Worm (Caenorhabditis elegans) whole organism, young adult: Measurements from ENCODE around the gene str-47.

ENCODE experiments used
- B0336.3 ChIP-seq: fragments of 200-800 bp; sonication (Bioruptor generic); IDR thresholded peaks from 2 replicates; pipeline ENCODE4 v1.3.6; 2022; ENCODE audit warnings: missing genetic modification characterization, missing compliant biosample characterization
- F10E7.11 ChIP-seq: sonication (generic microtip); optimal IDR thresholded peaks from 2 replicates; lab custom pipeline; 2017; ENCODE audit warnings: mild to moderate bottlenecking, missing genetic modification characterization, moderate library complexity, missing compliant biosample characterization
- F22D6.2 ChIP-seq: sonication (generic microtip); optimal IDR thresholded peaks from 2 replicates; lab custom pipeline; 2016; ENCODE audit warnings: mild to moderate bottlenecking, missing genetic modification characterization, missing compliant biosample characterization
- F39B2.1 ChIP-seq: fragments of 200-800 bp; sonication (Bioruptor generic); IDR thresholded peaks from 2 replicates; pipeline ENCODE4 v1.3.6; 2022; ENCODE audit warnings: missing genetic modification reagents, missing genetic modification characterization, missing compliant biosample characterization
- K12H6.12 ChIP-seq: fragments of 200-800 bp; sonication (Bioruptor generic); optimal IDR thresholded peaks from 2 replicates; lab custom pipeline; 2018; ENCODE audit warnings: mild to moderate bottlenecking, missing genetic modification characterization, missing compliant biosample characterization
- Y53F4B.3 ChIP-seq: fragments of 200-800 bp; sonication (Bioruptor generic); IDR thresholded peaks from 2 replicates; pipeline ENCODE4 v1.3.6; 2022; ENCODE audit warnings: missing genetic modification reagents, missing genetic modification characterization, missing compliant biosample characterization
- Y67H2A.10 ChIP-seq: fragments of 200-800 bp; sonication (Bioruptor generic); conservative IDR thresholded peaks from 2 replicates; pipeline ENCODE4 v1.3.6; 2022; ENCODE audit warnings: missing genetic modification reagents, missing genetic modification characterization, missing compliant biosample characterization
- Y95B8A.8 ChIP-seq: fragments of 200-800 bp; sonication (Bioruptor generic); IDR thresholded peaks from 2 replicates; pipeline ENCODE4 v1.3.6; 2022; ENCODE audit warnings: missing genetic modification reagents, missing genetic modification characterization, missing compliant biosample characterization
- akir-1 ChIP-seq: fragments of 200-800 bp; sonication (Bioruptor generic); optimal IDR thresholded peaks from 2 replicates; lab custom pipeline; 2018; ENCODE audit warnings: mild to moderate bottlenecking, missing genetic modification characterization, moderate library complexity, missing compliant biosample characterization
- aptf-2 ChIP-seq: fragments of 200-800 bp; sonication (Bioruptor generic); conservative IDR thresholded peaks from 2 replicates; pipeline ENCODE4 v1.3.6; 2022; ENCODE audit warnings: missing genetic modification reagents, missing genetic modification characterization, missing compliant biosample characterization
- attf-5 ChIP-seq: fragments of 200-800 bp; sonication (Bioruptor generic); optimal IDR thresholded peaks from 2 replicates; lab custom pipeline; 2018; ENCODE audit warnings: mild to moderate bottlenecking, missing genetic modification characterization, missing compliant biosample characterization
- bed-2 ChIP-seq: fragments of 200-800 bp; sonication (Bioruptor generic); IDR thresholded peaks from 2 replicates; pipeline ENCODE4 v1.3.6; 2022; ENCODE audit warnings: missing genetic modification reagents, missing genetic modification characterization, missing compliant biosample characterization
- ceh-79 ChIP-seq: sonication (generic microtip); optimal IDR thresholded peaks from 2 replicates; lab custom pipeline; 2017; ENCODE audit warnings: mild to moderate bottlenecking, missing genetic modification characterization, missing compliant biosample characterization
- ceh-91 ChIP-seq: fragments of 200-800 bp; sonication (Bioruptor generic); IDR thresholded peaks from 2 replicates; pipeline ENCODE4 v1.3.6; 2022; ENCODE audit warnings: missing genetic modification reagents, missing genetic modification characterization, missing compliant biosample characterization
- dox-1 ChIP-seq: fragments of 200-800 bp; sonication (Bioruptor generic); IDR thresholded peaks from 2 replicates; pipeline ENCODE4 v1.3.6; 2022; ENCODE audit warnings: missing genetic modification reagents, missing genetic modification characterization, missing compliant biosample characterization
- dpff-1 ChIP-seq: sonication (generic microtip); optimal IDR thresholded peaks from 2 replicates; lab custom pipeline; 2017; ENCODE audit warnings: mild to moderate bottlenecking, missing genetic modification characterization, missing compliant biosample characterization
- egrh-3 ChIP-seq: fragments of 200-800 bp; sonication (Bioruptor generic); IDR thresholded peaks from 2 replicates; pipeline ENCODE4 v1.3.6; 2022; ENCODE audit warnings: missing genetic modification reagents, missing genetic modification characterization, missing compliant biosample characterization
- ets-4 ChIP-seq: fragments of 200-800 bp; sonication (Bioruptor generic); optimal IDR thresholded peaks from 2 replicates; lab custom pipeline; 2018; ENCODE audit warnings: mild to moderate bottlenecking, missing genetic modification characterization, missing compliant biosample characterization
- fkh-3 ChIP-seq: sonication (generic microtip); optimal IDR thresholded peaks from 2 replicates; lab custom pipeline; 2016; ENCODE audit warnings: mild to moderate bottlenecking, missing genetic modification characterization, missing compliant biosample characterization
- him-1 ChIP-seq: sonication (generic microtip); optimal IDR thresholded peaks from 2 replicates; lab custom pipeline; 2016; ENCODE audit warnings: missing genotype, missing genetic modification reagents, missing genetic modification characterization, missing compliant biosample characterization
- hmg-1.2 ChIP-seq: fragments of 200-800 bp; sonication (Bioruptor generic); IDR thresholded peaks from 2 replicates; pipeline ENCODE4 v1.3.6; 2022; ENCODE audit warnings: missing genetic modification reagents, missing genetic modification characterization, missing compliant biosample characterization
- hsf-1 ChIP-seq: fragments of 200-800 bp; sonication (Bioruptor generic); IDR thresholded peaks from 2 replicates; pipeline ENCODE4 v1.3.6; 2022; ENCODE audit warnings: missing genetic modification reagents, missing genetic modification characterization, missing compliant biosample characterization
- lin-26 ChIP-seq: fragments of 200-800 bp; sonication (Bioruptor generic); IDR thresholded peaks from 2 replicates; pipeline ENCODE4 v1.3.6; 2022; ENCODE audit warnings: missing genetic modification reagents, missing genetic modification characterization, missing compliant biosample characterization
- lin-54 ChIP-seq: fragments of 200-800 bp; sonication (Bioruptor generic); optimal IDR thresholded peaks from 2 replicates; lab custom pipeline; 2018; ENCODE audit warnings: mild to moderate bottlenecking, missing genetic modification characterization, missing compliant biosample characterization
- lir-1 ChIP-seq: fragments of 200-800 bp; sonication (Bioruptor generic); conservative IDR thresholded peaks from 2 replicates; pipeline ENCODE4 v1.3.6; 2022; ENCODE audit warnings: missing genetic modification reagents, missing genetic modification characterization, missing compliant biosample characterization
- mel-28 ChIP-seq: sonication (generic microtip); optimal IDR thresholded peaks from 2 replicates; lab custom pipeline; 2016; ENCODE audit warnings: borderline replicate concordance, mild to moderate bottlenecking, missing genetic modification characterization, missing compliant biosample characterization
- nfya-1 ChIP-seq: sonication (generic microtip); optimal IDR thresholded peaks from 2 replicates; lab custom pipeline; 2017; ENCODE audit warnings: antibody characterized with exemption, missing compliant biosample characterization, missing genetic modification characterization, borderline replicate concordance; ENCODE audit not compliant: insufficient read depth
- tbx-9 ChIP-seq: sonication (generic microtip); optimal IDR thresholded peaks from 2 replicates; lab custom pipeline; 2016; ENCODE audit warnings: borderline replicate concordance, missing genetic modification characterization, inconsistent platforms, missing compliant biosample characterization
- zfh-2 ChIP-seq: fragments of 200-800 bp; sonication (Bioruptor generic); conservative IDR thresholded peaks from 2 replicates; pipeline ENCODE4 v1.3.6; 2022; ENCODE audit warnings: missing genetic modification reagents, missing genetic modification characterization, missing compliant biosample characterization
- ztf-22 ChIP-seq: fragments of 200-800 bp; sonication (Bioruptor generic); optimal IDR thresholded peaks from 2 replicates; lab custom pipeline; 2018; ENCODE audit warnings: mild to moderate bottlenecking, missing genetic modification characterization, moderate library complexity, missing compliant biosample characterization
- ztf-25 ChIP-seq: fragments of 200-800 bp; sonication (Bioruptor generic); IDR thresholded peaks from 2 replicates; pipeline ENCODE4 v1.3.6; 2022; ENCODE audit warnings: missing genetic modification reagents, missing genetic modification characterization, missing compliant biosample characterization

The str-47 gene

DNA sequence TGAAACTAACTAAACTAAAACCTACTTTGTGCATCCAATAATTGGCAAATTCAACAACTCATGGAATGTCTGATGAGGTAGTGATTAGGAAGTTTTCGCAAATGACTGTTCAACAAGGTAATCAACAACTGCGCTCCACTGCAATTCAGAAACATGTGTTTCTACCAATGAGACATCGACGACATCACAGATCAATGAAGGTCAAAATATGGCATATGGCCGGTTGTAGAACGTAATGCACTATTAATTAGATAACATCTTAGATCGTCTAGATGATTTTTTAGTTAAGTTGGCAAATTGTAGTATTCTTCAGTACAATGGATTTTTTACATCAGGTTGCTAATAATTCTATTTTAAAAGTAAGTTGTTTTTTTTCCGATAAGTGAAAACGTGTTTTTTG is 40.6 kb downstream of the str-47 start, which contains the start of the genes nhr-94 and nhr-152:
nhr-94 (minus strand) TSS at position 147 of the 400 bp plus-strand sequence.
nhr-152 (plus strand) TSS at position 162 of the 400 bp plus-strand sequence.
- TF ChIP-seq aptf-2 (no peak), nfya-1 (no peak), egrh-3 (no peak), dox-1 (GFP tag; lab: Robert Waterston, UW) (no peak), dpff-1 (no peak), him-1 (tag; lab: Kevin White, UChicago) (no peak), tbx-9 (no peak), Y95B8A.8 (GFP tag; lab: Robert Waterston, UW) (no peak), lir-1 (no peak), F22D6.2 (no peak), ets-4 (GFP tag; lab: Kevin White, UChicago) (no peak), F39B2.1 (GFP tag; lab: Robert Waterston, UW) (no peak), akir-1 (GFP tag; lab: Kevin White, UChicago) (no peak), mel-28 (tag; lab: Kevin White, UChicago) (no peak), bed-2 (GFP tag; lab: Robert Waterston, UW) (no peak), ceh-91 (GFP tag; lab: Robert Waterston, UW) (no peak), fkh-3 (no peak), lin-54 (GFP tag; lab: Kevin White, UChicago) (no peak)

DNA sequence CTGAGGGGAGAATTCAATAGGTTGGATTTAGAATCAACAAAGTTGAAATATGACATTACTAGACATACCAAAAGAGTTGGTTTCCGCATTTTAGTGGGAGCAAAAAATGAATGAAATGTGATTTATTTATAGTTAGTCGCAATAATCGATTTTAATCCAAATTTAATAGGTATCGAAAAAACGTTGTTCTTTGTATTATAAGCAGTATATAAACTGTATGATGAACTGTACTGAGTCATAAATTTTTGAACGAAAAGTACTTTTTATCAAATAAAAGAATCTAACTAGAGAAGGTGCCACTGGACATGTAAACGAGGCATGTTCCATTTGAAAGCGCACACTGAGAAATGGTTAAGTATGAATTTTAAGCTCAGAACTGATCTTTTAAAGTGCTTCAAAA is 44.3 kb downstream of the str-47 start, which contains the start of gene C12D5.9:
C12D5.9 (minus strand) TSS at position 101 of the 400 bp plus-strand sequence.
- TF ChIP-seq Y67H2A.10 (GFP tag; lab: Robert Waterston, UW) (no peak), ztf-25 (GFP tag; lab: Robert Waterston, UW) (no peak)

DNA sequence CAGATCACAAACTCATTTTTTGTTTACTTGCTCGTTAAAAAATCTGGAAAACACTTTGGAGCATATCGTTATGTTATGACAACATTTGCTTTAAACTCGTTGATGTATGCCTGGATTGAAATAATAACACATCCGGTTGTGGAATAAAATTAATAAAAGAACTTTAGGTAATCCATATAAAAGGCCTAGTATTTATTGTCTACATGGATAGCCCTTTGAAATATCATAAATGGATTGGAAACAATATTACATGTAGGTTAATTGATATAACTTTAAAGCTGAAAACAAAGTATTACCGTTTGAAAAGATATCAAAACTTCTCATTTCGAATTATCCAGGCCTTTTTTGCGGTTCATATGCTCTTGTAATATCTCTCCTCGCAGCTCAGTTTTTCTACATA is 45.1 kb downstream of the str-47 start:
- no peak for TF ChIP-seq hsf-1 (GFP tag; lab: Robert Waterston, UW)
- TF ChIP-seq aptf-2: no peak
- no peak for TF ChIP-seq ztf-22 (GFP tag; lab: Kevin White, UChicago)
- no peak for TF ChIP-seq attf-5 (GFP tag; lab: Kevin White, UChicago)

DNA sequence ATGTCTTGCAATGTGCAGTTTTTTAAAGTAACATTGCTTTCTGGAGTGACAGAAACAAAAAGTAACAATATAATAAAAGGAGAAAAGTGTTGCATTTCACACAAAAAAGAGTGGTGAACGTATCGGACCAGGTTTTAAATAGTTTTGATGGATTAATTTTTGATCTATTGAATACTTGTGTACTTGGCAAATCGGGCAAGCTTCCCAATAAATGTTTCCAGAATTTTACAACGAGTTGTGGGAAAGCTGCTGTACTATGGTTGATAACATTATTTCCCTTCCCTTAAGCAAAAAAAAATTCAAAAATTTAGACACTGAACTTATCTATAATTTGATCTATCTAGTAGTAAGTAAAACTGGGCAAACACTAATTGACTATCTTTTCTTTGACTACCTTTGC is 47.8 kb downstream of the str-47 start, which contains the start of gene C12D5.10:
C12D5.10 (minus strand) TSS at position 101 of the 400 bp plus-strand sequence.
- TF ChIP-seq hmg-1.2 (GFP tag; lab: Robert Waterston, UW): no peak
- TF ChIP-seq B0336.3: no peak
- no peak for TF ChIP-seq K12H6.12 (tag; lab: Kevin White, UChicago)
- no peak for TF ChIP-seq attf-5 (GFP tag; lab: Kevin White, UChicago)
- TF ChIP-seq Y53F4B.3: no peak
- TF ChIP-seq lin-26: no peak
- TF ChIP-seq lir-1: no peak
- TF ChIP-seq ceh-79 (tag; lab: Kevin White, UChicago): no peak
- TF ChIP-seq zfh-2 (GFP tag; lab: Robert Waterston, UW): no peak
- no peak for TF ChIP-seq F10E7.11 (tag; lab: Kevin White, UChicago)
